Fruit fly (Drosophila melanogaster): ENCODE results near the gene CG43085.

DNA sequence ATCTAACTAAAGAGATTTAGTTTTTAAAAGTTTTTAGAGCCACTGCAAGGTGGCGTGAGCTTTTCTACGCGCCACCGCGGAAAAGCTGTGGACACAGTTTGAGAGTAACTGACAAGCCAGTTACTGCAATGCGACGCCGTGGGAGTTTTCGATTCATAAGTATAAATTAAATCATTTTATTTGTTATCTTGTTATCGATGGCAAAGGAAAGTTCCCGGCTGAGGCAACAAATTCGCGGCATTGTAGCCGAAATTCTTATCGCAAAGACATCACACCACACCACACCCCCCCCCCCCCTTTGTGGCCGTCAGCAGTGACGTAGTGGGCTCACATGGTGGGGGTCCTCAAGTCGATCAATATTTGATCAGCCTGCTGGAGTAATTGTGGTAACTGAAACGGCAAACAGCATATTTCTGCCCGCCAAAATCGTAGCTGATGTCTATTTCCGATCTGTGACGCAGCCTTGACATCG lies 9.3 kb upstream of the CG43085 start:
- TF ChIP-seq CTCF (optimal IDR thresholded peaks at IDR 0.05) (no peak), CG8478 (optimal IDR thresholded peaks at IDR 0.05) (no peak)
